Worm (Caenorhabditis elegans) whole organism, L4/young adult: ENCODE results near the gene lin-15B.

Experiments
- dao-5 ChIP-seq: sonication (generic microtip); optimal IDR thresholded peaks from 2 replicates; lab custom pipeline; 2016; ENCODE audit warnings: missing genotype, missing genetic modification characterization, moderate library complexity, missing compliant biosample characterization
- him-1 ChIP-seq: sonication (generic microtip); optimal IDR thresholded peaks from 2 replicates; lab custom pipeline; 2016; ENCODE audit warnings: missing genotype, missing genetic modification reagents, missing genetic modification characterization, missing compliant biosample characterization

ce11 chrX:15742310-15742709 lies 16.4 kb downstream of the lin-15B start, which contains the start of gene nhr-255:
- TF ChIP-seq him-1 (tag; lab: Kevin White, UChicago), result no peak
- no peak for TF ChIP-seq dao-5
